Worm (Caenorhabditis elegans): Measurements from ENCODE around the gene M117.4.
A peak's percentile ranks its signal among the peaks of the same experiment; 100 is the strongest.

Gene M117.4

ce11 chrIV:11799240-11799639, 34.1 kb downstream of the M117.4 start:
- TF ChIP-seq aly-2 (tag; optimal IDR thresholded peaks at IDR 0.05) (no peak), fos-1 (tag; optimal IDR thresholded peaks at IDR 0.05) (no peak), ceh-82 (tag; optimal IDR thresholded peaks at IDR 0.05) (no peak), egl-5 (tag; optimal IDR thresholded peaks at IDR 0.05) (peak; percentile 69)

ce11 chrIV:11796818-11797217, 36.5 kb downstream of the M117.4 start:
- TF ChIP-seq fkh-10 (GFP tag; optimal IDR thresholded peaks at IDR 0.05) = peak; percentile 75
- no peak for TF ChIP-seq nhr-28 (tag; optimal IDR thresholded peaks at IDR 0.05)

- TF ChIP-seq elt-1 (tag; optimal IDR thresholded peaks at IDR 0.05) (no peak), mdl-1 (tag; optimal IDR thresholded peaks at IDR 0.05) (no peak), ztf-4 (tag; optimal IDR thresholded peaks at IDR 0.05) (no peak), ztf-11 (tag; optimal IDR thresholded peaks at IDR 0.05) (no peak), unc-39 (tag; optimal IDR thresholded peaks at IDR 0.05) (no peak), eor-1 (tag; optimal IDR thresholded peaks at IDR 0.05) (no peak), mml-1 (tag; optimal IDR thresholded peaks at IDR 0.05) (no peak), nfya-1 (tag; optimal IDR thresholded peaks at IDR 0.05; ENCODE audit: insufficient read depth) (no peak), unc-62 (GFP tag; optimal IDR thresholded peaks at IDR 0.05) (no peak), nhr-67 (tag; optimal IDR thresholded peaks at IDR 0.05) (no peak), nhr-25 (tag; optimal IDR thresholded peaks at IDR 0.05) (no peak), nhr-77 (tag; optimal IDR thresholded peaks at IDR 0.05) (no peak), ama-1 (optimal IDR thresholded peaks at IDR 0.05) (no peak)
These were observed 37.4 kb downstream of the M117.4 start for ce11 chrIV:11795964-11796363.

- TF ChIP-seq ZK546.5 (tag; optimal IDR thresholded peaks at IDR 0.05) (no peak), fkh-10 (GFP tag; optimal IDR thresholded peaks at IDR 0.05) (peak; percentile 32), tbx-2 (tag; optimal IDR thresholded peaks at IDR 0.05) (no peak), nhr-43 (tag; optimal IDR thresholded peaks at IDR 0.05; ENCODE audit: poor library complexity, severe bottlenecking) (no peak), nfya-1 (tag; optimal IDR thresholded peaks at IDR 0.05; ENCODE audit: insufficient read depth) (peak; percentile 76), jun-1 (tag; optimal IDR thresholded peaks at IDR 0.05) (no peak), lin-39 (tag; optimal IDR thresholded peaks at IDR 0.05) (peak; percentile 67), hmg-11 (tag; optimal IDR thresholded peaks at IDR 0.05) (peak; percentile 16)
These were observed 40.2 kb downstream of the M117.4 start for ce11 chrIV:11793170-11793569.

- no peak for TF ChIP-seq lin-15B (tag; optimal IDR thresholded peaks at IDR 0.05)
- TF ChIP-seq pqm-1 (tag; optimal IDR thresholded peaks at IDR 0.05) = no peak
- no peak for TF ChIP-seq ama-1 (optimal IDR thresholded peaks at IDR 0.05)
- TF ChIP-seq unc-62 (GFP tag; optimal IDR thresholded peaks at IDR 0.05) = no peak
- no peak for TF ChIP-seq ztf-11 (tag; optimal IDR thresholded peaks at IDR 0.05)
These were observed 40.9 kb downstream of the M117.4 start, which contains the start of gene H01G02.3 for ce11 chrIV:11792495-11792894. Gene H01G02.3 (minus strand): TSS chrIV:11792595.

- TF ChIP-seq nhr-237 (tag; optimal IDR thresholded peaks at IDR 0.05) (no peak), egl-5 (tag; optimal IDR thresholded peaks at IDR 0.05) (no peak), nfya-1 (tag; optimal IDR thresholded peaks at IDR 0.05; ENCODE audit: insufficient read depth) (peak; percentile 40), snpc-4 (tag; optimal IDR thresholded peaks at IDR 0.05) (peak; percentile 1), nhr-12 (tag; optimal IDR thresholded peaks at IDR 0.05) (no peak), zag-1 (tag; optimal IDR thresholded peaks at IDR 0.05) (no peak), nhr-76 (tag; optimal IDR thresholded peaks at IDR 0.05) (no peak), tbx-2 (tag; optimal IDR thresholded peaks at IDR 0.05) (no peak), mml-1 (tag; optimal IDR thresholded peaks at IDR 0.05) (no peak), fkh-10 (GFP tag; optimal IDR thresholded peaks at IDR 0.05) (peak; percentile 84), elt-2 (tag; optimal IDR thresholded peaks at IDR 0.05) (no peak), nhr-11 (tag; optimal IDR thresholded peaks at IDR 0.05) (no peak), nhr-67 (tag; optimal IDR thresholded peaks at IDR 0.05) (no peak), elt-3 (tag; optimal IDR thresholded peaks at IDR 0.05) (no peak), egl-27 (tag; optimal IDR thresholded peaks at IDR 0.05) (no peak)
These were observed 44.9 kb downstream of the M117.4 start for ce11 chrIV:11788383-11788963.

Measured in whole organism, L3 larva.